Fruit fly (Drosophila melanogaster) whole organism, embryonic: ENCODE data around the gene Flad1.

Experiments used
- B-H2 ChIP-seq: fragments of 200-800 bp; sonication (Bioruptor generic); optimal IDR thresholded peaks from 2 replicates; lab custom pipeline; 2018; ENCODE audit warnings: missing biosample characterization, mild to moderate bottlenecking, missing genetic modification characterization
- BEAF-32 ChIP-seq: fragments of 200-800 bp; sonication (Bioruptor generic); optimal IDR thresholded peaks from 3 replicates; lab custom pipeline; 2017; ENCODE audit warnings: missing biosample characterization, missing genetic modification characterization, mild to moderate bottlenecking, moderate library complexity, missing genetic modification reagents
- CG10267 ChIP-seq: fragments of 200-800 bp; sonication (Bioruptor generic); optimal IDR thresholded peaks from 2 replicates; lab custom pipeline; 2018; ENCODE audit warnings: missing biosample characterization, mild to moderate bottlenecking, missing genetic modification characterization, moderate library complexity
- CG10274 ChIP-seq: fragments of 200-800 bp; sonication (Bioruptor generic); optimal IDR thresholded peaks from 3 replicates; lab custom pipeline; 2017; ENCODE audit warnings: missing biosample characterization, mild to moderate bottlenecking, missing genetic modification characterization
- CG13123 ChIP-seq: fragments of 200-800 bp; sonication (Bioruptor generic); optimal IDR thresholded peaks from 2 replicates; lab custom pipeline; 2016; ENCODE audit warnings: missing biosample characterization, missing genetic modification characterization
- CG13287 ChIP-seq: fragments of 200-800 bp; sonication (Bioruptor generic); IDR thresholded peaks from 2 replicates; pipeline ENCODE4 v1.3.6; 2022; ENCODE audit warnings: missing biosample characterization, missing genetic modification characterization; ENCODE audit not compliant: partially characterized antibody
- CG13296 ChIP-seq: fragments of 200-800 bp; sonication (Bioruptor generic); optimal IDR thresholded peaks from 3 replicates; lab custom pipeline; 2018; ENCODE audit warnings: missing biosample characterization, mild to moderate bottlenecking, missing genetic modification characterization
- CG1603 ChIP-seq: fragments of 200-800 bp; sonication (Bioruptor generic); optimal IDR thresholded peaks from 2 replicates; lab custom pipeline; 2019; ENCODE audit warnings: missing biosample characterization, mild to moderate bottlenecking, missing genetic modification characterization, moderate library complexity
- CG18764 ChIP-seq: fragments of 200-800 bp; sonication (Bioruptor generic); optimal IDR thresholded peaks from 3 replicates; lab custom pipeline; 2016; ENCODE audit warnings: missing biosample characterization, missing genetic modification characterization
- CG30020 ChIP-seq: fragments of 200-800 bp; optimal IDR thresholded peaks from 2 replicates; lab custom pipeline; 2019; ENCODE audit warnings: missing biosample characterization, mild to moderate bottlenecking, missing genetic modification characterization, moderate library complexity
- CG3838 ChIP-seq: fragments of 200-800 bp; sonication (Bioruptor generic); optimal IDR thresholded peaks from 3 replicates; lab custom pipeline; 2016; ENCODE audit warnings: missing biosample characterization, missing genetic modification characterization
- CG3995 ChIP-seq: fragments of 200-800 bp; sonication (Bioruptor generic); optimal IDR thresholded peaks from 3 replicates; lab custom pipeline; 2016; ENCODE audit warnings: missing biosample characterization, missing genetic modification characterization
- CG6175 ChIP-seq: fragments of 200-800 bp; sonication (Bioruptor generic); IDR thresholded peaks from 3 replicates; pipeline ENCODE4 v1.3.6; 2022; ENCODE audit warnings: missing biosample characterization, missing genetic modification characterization
- CG6272 ChIP-seq: fragments of 200-800 bp; sonication (Bioruptor generic); IDR thresholded peaks from 2 replicates; pipeline ENCODE4 v1.3.6; 2022; ENCODE audit warnings: missing biosample characterization, missing genetic modification characterization
- CG7839 ChIP-seq: fragments of 200-800 bp; sonication (Bioruptor generic); optimal IDR thresholded peaks from 3 replicates; lab custom pipeline; 2018; ENCODE audit warnings: missing biosample characterization, mild to moderate bottlenecking, missing genetic modification characterization, moderate library complexity
- CG7963 ChIP-seq: fragments of 200-800 bp; sonication (Bioruptor generic); IDR thresholded peaks from 3 replicates; pipeline ENCODE4 v1.3.6; 2022; ENCODE audit warnings: missing biosample characterization, missing genetic modification characterization; ENCODE audit not compliant: partially characterized antibody
- Dll ChIP-seq: fragments of 200-800 bp; sonication (Bioruptor generic); IDR thresholded peaks from 4 replicates; pipeline ENCODE4 v1.3.6; 2022; ENCODE audit warnings: missing biosample characterization, missing genetic modification characterization; ENCODE audit not compliant: partially characterized antibody
- Dp ChIP-seq: fragments of 200-800 bp; sonication (Bioruptor generic); optimal IDR thresholded peaks from 2 replicates; lab custom pipeline; 2018; ENCODE audit warnings: missing biosample characterization, mild to moderate bottlenecking, missing genetic modification characterization, moderate library complexity
- E2f1 ChIP-seq: fragments of 200-800 bp; sonication (Bioruptor generic); IDR thresholded peaks from 2 replicates; pipeline ENCODE4 v1.3.6; 2022; ENCODE audit warnings: missing biosample characterization, missing genetic modification characterization
- Hand ChIP-seq: fragments of 200-800 bp; sonication (Bioruptor generic); optimal IDR thresholded peaks from 2 replicates; lab custom pipeline; 2017; ENCODE audit warnings: mild to moderate bottlenecking, missing biosample characterization, missing genetic modification reagents, missing genetic modification characterization
- Ptx1 ChIP-seq: fragments of 200-800 bp; sonication (Bioruptor generic); IDR thresholded peaks from 2 replicates; pipeline ENCODE4 v1.3.6; 2022; ENCODE audit warnings: missing biosample characterization, missing genetic modification characterization
- Six4 ChIP-seq: fragments of 200-800 bp; sonication (Bioruptor generic); optimal IDR thresholded peaks from 2 replicates; lab custom pipeline; 2016; ENCODE audit warnings: missing biosample characterization, missing genetic modification characterization
- Sox100B ChIP-seq: fragments of 200-800 bp; sonication (Bioruptor generic); optimal IDR thresholded peaks from 3 replicates; lab custom pipeline; 2018; ENCODE audit warnings: missing biosample characterization, mild to moderate bottlenecking, missing genetic modification characterization
- Sry-β ChIP-seq: fragments of 200-800 bp; sonication (Bioruptor generic); optimal IDR thresholded peaks from 2 replicates; lab custom pipeline; 2018; ENCODE audit warnings: missing biosample characterization, mild to moderate bottlenecking, missing genetic modification characterization, moderate library complexity
- Ssrp ChIP-seq: fragments of 200-800 bp; sonication (Bioruptor generic); optimal IDR thresholded peaks from 2 replicates; lab custom pipeline; 2018; ENCODE audit warnings: missing biosample characterization, mild to moderate bottlenecking, missing genetic modification characterization, moderate library complexity
- Taf1 ChIP-seq: fragments of 200-800 bp; sonication (Bioruptor generic); IDR thresholded peaks from 2 replicates; pipeline ENCODE4 v1.3.6; 2022; ENCODE audit warnings: missing biosample characterization, missing genetic modification characterization
- crp ChIP-seq, 2 experiments: fragments of 200-800 bp; sonication (Bioruptor generic); optimal IDR thresholded peaks; 2 replicates in 1 of 2; 3 replicates in 1 of 2; lab custom pipeline; 2017; ENCODE audit warnings: missing biosample characterization in 2 of 2, missing genetic modification characterization in 2 of 2, mild to moderate bottlenecking in 1 of 2, moderate library complexity in 1 of 2
- dmrt99B ChIP-seq: fragments of 200-800 bp; sonication (Bioruptor generic); optimal IDR thresholded peaks from 2 replicates; lab custom pipeline; 2018; ENCODE audit warnings: missing biosample characterization, mild to moderate bottlenecking, missing genetic modification characterization, moderate library complexity
- grau ChIP-seq: fragments of 200-800 bp; optimal IDR thresholded peaks from 3 replicates; lab custom pipeline; 2019; ENCODE audit warnings: missing biosample characterization, mild to moderate bottlenecking, missing genetic modification characterization, moderate library complexity
- h ChIP-seq: fragments of >200 bp; optimal IDR thresholded peaks from 2 replicates; lab custom pipeline; 2017
- hbn ChIP-seq: fragments of 200-800 bp; sonication (Bioruptor generic); IDR thresholded peaks from 2 replicates; pipeline ENCODE4 v1.3.6; 2022; ENCODE audit warnings: missing biosample characterization, missing genetic modification characterization; ENCODE audit not compliant: partially characterized antibody
- hth ChIP-seq: fragments of >200 bp; optimal IDR thresholded peaks from 2 replicates; lab custom pipeline; 2017; ENCODE audit warnings: inconsistent platforms
- insv ChIP-seq, 2 experiments: fragments of 200-800 bp; sonication (Bioruptor generic); optimal IDR thresholded peaks; 3 replicates each; lab custom pipeline; 2016 to 2018; ENCODE audit warnings: missing biosample characterization in 2 of 2, missing genetic modification characterization in 2 of 2
- kay ChIP-seq: fragments of 200-800 bp; sonication (Bioruptor generic); optimal IDR thresholded peaks from 2 replicates; lab custom pipeline; 2016; ENCODE audit warnings: missing biosample characterization, missing genetic modification characterization
- mld ChIP-seq: fragments of 200-800 bp; sonication (Bioruptor generic); IDR thresholded peaks from 3 replicates; pipeline ENCODE4 v1.3.6; 2022; ENCODE audit warnings: missing biosample characterization, missing genetic modification characterization; ENCODE audit not compliant: partially characterized antibody
- pan ChIP-seq, 4 experiments: fragments of >200 bp in 3 of 4; fragments of 200-800 bp in 1 of 4; sonication (Bioruptor generic) in 1 of 4; optimal IDR thresholded peaks in 3 of 4; IDR thresholded peaks in 1 of 4; 2 replicates each; pipeline versions ENCODE4 v1.3.6 to Lab custom; 2017 to 2022; ENCODE audit warnings: missing biosample characterization in 2 of 4, missing genetic modification characterization in 2 of 4, mixed read lengths in 1 of 4
- pros ChIP-seq: fragments of 200-800 bp; sonication (Bioruptor generic); optimal IDR thresholded peaks from 3 replicates; lab custom pipeline; 2019; ENCODE audit warnings: missing biosample characterization, mild to moderate bottlenecking, missing genetic modification characterization, moderate library complexity
- row ChIP-seq: fragments of 200-800 bp; sonication (Bioruptor generic); IDR thresholded peaks from 3 replicates; pipeline ENCODE4 v1.3.6; 2022; ENCODE audit warnings: missing biosample characterization, missing genetic modification characterization
- sc ChIP-seq, 3 experiments: fragments of >200 bp in 2 of 3; fragments of 200-800 bp in 1 of 3; sonication (Bioruptor generic) in 1 of 3; optimal IDR thresholded peaks; 2 replicates in 2 of 3; 3 replicates in 1 of 3; lab custom pipeline; 2017; ENCODE audit warnings: mild to moderate bottlenecking in 1 of 3, missing biosample characterization in 1 of 3, missing genetic modification characterization in 1 of 3, missing genetic modification reagents in 1 of 3
- sens ChIP-seq: fragments of 200-800 bp; sonication (Bioruptor generic); peaks from one replicate; lab custom pipeline; 2016; ENCODE audit warnings: missing biosample characterization, missing genetic modification characterization
- sna ChIP-seq: fragments of 200-800 bp; sonication (Bioruptor generic); IDR thresholded peaks from 2 replicates; pipeline ENCODE4 v1.3.6; 2022; ENCODE audit warnings: missing biosample characterization, missing genetic modification characterization; ENCODE audit not compliant: partially characterized antibody
- stwl ChIP-seq: fragments of 200-800 bp; sonication (Bioruptor generic); optimal IDR thresholded peaks from 3 replicates; lab custom pipeline; 2018; ENCODE audit warnings: missing biosample characterization, mild to moderate bottlenecking, missing genetic modification characterization, moderate library complexity
- tio ChIP-seq: fragments of 200-800 bp; sonication (Bioruptor generic); optimal IDR thresholded peaks from 2 replicates; lab custom pipeline; 2017; ENCODE audit warnings: missing biosample characterization, missing genetic modification characterization, inconsistent platforms
- tx ChIP-seq: fragments of 200-800 bp; sonication (Bioruptor generic); optimal IDR thresholded peaks from 2 replicates; lab custom pipeline; 2016; ENCODE audit warnings: missing biosample characterization, missing genetic modification characterization
- vnd ChIP-seq: fragments of 200-800 bp; sonication (Bioruptor generic); IDR thresholded peaks from 3 replicates; pipeline ENCODE4 v1.3.6; 2022; ENCODE audit warnings: missing biosample characterization, missing genetic modification characterization; ENCODE audit not compliant: partially characterized antibody
- vvl ChIP-seq: fragments of 200-800 bp; sonication (Bioruptor generic); IDR thresholded peaks from 2 replicates; pipeline ENCODE4 v1.3.6; 2022; ENCODE audit warnings: missing biosample characterization, missing genetic modification characterization

Gene Flad1

DNA sequence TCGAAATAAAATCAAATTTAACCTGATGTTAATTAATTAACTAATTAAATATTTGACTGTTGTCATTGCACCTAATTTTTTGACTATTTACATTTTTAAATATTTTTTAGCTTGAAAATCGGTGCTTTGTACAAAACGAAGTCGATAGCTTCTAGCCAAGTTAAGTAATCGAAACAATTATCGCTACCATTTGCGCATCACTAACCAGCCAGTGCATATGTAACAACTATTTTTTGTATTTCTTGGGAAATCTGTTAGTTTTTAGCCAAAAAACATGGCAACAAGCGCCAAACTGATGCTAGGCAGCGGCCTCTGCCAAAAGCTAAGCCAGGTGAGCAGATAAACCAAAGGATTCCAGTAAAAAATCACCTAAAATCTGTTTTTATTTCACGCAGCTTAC, 3.6 kb upstream of the Flad1 start, which contains the start of gene mRpL49 (continued):
- TF ChIP-seq sens (GFP tag; lab: Kevin White, UChicago) = peak; percentile 54
- peak; percentile 50 for TF ChIP-seq CG13287
- no peak for TF ChIP-seq Ssrp (tag; lab: Kevin White, UChicago)
- TF ChIP-seq E2f1 (GFP tag; lab: Robert Waterston, UW) = no peak
- peak; percentile 15 for TF ChIP-seq stwl (tag; lab: Kevin White, UChicago)
- peak; percentile 48 for TF ChIP-seq BEAF-32 (GFP tag; lab: Kevin White, UChicago)
- 0 out of 2 replicates have a peak, but pooled peaks have one; percentile 24 for TF ChIP-seq hbn
- no peak for TF ChIP-seq vvl (GFP tag; lab: Robert Waterston, UW)
- peak; percentile 17 for TF ChIP-seq CG10267 (tag; lab: Kevin White, UChicago)
- no peak for TF ChIP-seq tio (GFP tag; lab: Kevin White, UChicago)
- TF ChIP-seq hth (lab: Kevin White, UChicago) = no peak
- no peak for TF ChIP-seq CG3838
- TF ChIP-seq CG13123 (GFP tag; lab: Kevin White, UChicago) = no peak
- TF ChIP-seq row (GFP tag; lab: Robert Waterston, UW) = peak; percentile 46; the same call in 2 of the 3 replicates
- TF ChIP-seq Taf1 = no peak
- no peak for TF ChIP-seq kay (GFP tag; lab: Kevin White, UChicago)
- peak; percentile 21; the same call in 1 of the 4 replicates for TF ChIP-seq Dll (GFP tag; lab: Robert Waterston, UW)
- TF ChIP-seq CG30020 = peak; percentile 16
- TF ChIP-seq CG1603 (tag; lab: Kevin White, UChicago) = peak; percentile 1
- TF ChIP-seq Dp (GFP tag; lab: Kevin White, UChicago) = peak; percentile 35
- peak in 1 of 2 experiments; percentile 53 for TF ChIP-seq crp (GFP tag; optimal IDR thresholded peaks at IDR 0.05; lab: Kevin White, UChicago)
- TF ChIP-seq Sry-β (GFP tag; lab: Kevin White, UChicago) = peak; percentile 84

DNA sequence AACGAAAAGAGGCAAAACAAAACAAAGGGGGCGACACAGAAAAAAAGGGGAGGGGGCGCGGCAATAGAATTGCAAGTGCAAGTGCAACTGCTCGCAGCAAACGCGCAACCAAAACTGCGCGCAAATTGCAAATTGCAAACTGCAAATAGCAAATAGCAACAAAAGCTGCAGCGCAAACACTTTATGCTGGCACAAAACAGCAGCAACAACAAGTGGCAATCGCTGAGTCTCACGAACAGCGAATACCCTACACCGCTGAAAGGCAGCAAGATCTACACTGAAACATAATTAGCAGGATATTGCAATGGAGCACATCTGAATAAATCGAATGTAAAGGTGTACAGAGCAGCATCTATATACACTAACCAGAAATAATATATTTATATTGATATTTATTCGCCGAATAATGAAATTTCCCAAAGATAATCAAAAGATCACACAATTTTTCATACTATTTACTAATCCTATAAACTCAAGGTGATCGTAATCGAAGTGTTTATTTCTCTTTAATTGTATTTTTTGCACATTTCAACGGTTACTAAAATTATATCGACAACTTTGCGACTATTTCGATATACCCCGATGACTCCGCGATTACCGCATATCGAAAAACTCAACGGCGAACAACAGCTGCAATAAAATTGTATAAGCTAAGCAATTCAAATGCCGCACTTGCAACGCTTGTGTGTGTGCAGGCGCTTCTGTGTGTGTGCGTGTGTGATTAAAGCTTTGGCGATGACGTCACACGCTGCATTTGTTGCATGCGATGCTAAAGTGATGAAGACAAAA, 2.8 kb upstream of the Flad1 start, which contains the start of gene CG4404:
CG4404 (minus strand) TSS at position 118 of the 789 bp plus-strand sequence.
- TF ChIP-seq CG7963 (GFP tag; lab: Robert Waterston, UW) (0 out of 3 replicates have a peak, but pooled peaks have one; percentile 26), CG13296 (no peak), dmrt99B (tag; lab: Kevin White, UChicago) (no peak), mld (peak; percentile 42; the same call in 1 of the 3 replicates), Six4 (GFP tag; lab: Kevin White, UChicago) (no peak), grau (tag; lab: Kevin White, UChicago) (no peak), CG18764 (no peak), CG3995 (GFP tag; lab: Kevin White, UChicago) (no peak), Sox100B (no peak), insv (GFP tag; optimal IDR thresholded peaks at IDR 0.05; lab: Kevin White, UChicago) (no peak), Hand (no peak), CG6175 (GFP tag; lab: Robert Waterston, UW) (no peak), h (lab: Kevin White, UChicago) (no peak), sc (optimal IDR thresholded peaks at IDR 0.05; lab: Kevin White, UChicago) (no peak), sc (GFP tag; optimal IDR thresholded peaks at IDR 0.05; lab: Kevin White, UChicago) (no peak), Ssrp (tag; lab: Kevin White, UChicago) (no peak), CG10274 (GFP tag; lab: Kevin White, UChicago) (peak; percentile 29), sens (GFP tag; lab: Kevin White, UChicago) (no peak), Ptx1 (GFP tag; lab: Robert Waterston, UW) (0 out of 2 replicates have a peak, but pooled peaks have one; percentile 14), pros (GFP tag; lab: Kevin White, UChicago) (no peak), B-H2 (GFP tag; lab: Kevin White, UChicago) (no peak), CG6272 (no peak), tx (GFP tag; lab: Kevin White, UChicago) (no peak), vnd (GFP tag; lab: Robert Waterston, UW) (0 out of 3 replicates have a peak, but pooled peaks have one; percentile 24), CG7839 (tag; lab: Kevin White, UChicago) (no peak), pan (optimal IDR thresholded peaks at IDR 0.05; lab: Kevin White, UChicago) (no peak), pan (GFP tag; optimal IDR thresholded peaks at IDR 0.05 in 1 of 2, IDR thresholded peaks at IDR 0.05 in 1 of 2) (no peak), sna (GFP tag; lab: Robert Waterston, UW) (peak; percentile 24; the same call in 1 of the 2 replicates)
